Fruit fly (Drosophila melanogaster) whole organism, pupa: Measurements from ENCODE around the gene CG17781.

Experiments used
- CG12605 ChIP-seq: fragments of 200-800 bp; sonication (Bioruptor generic); IDR thresholded peaks from 2 replicates; pipeline ENCODE4 v1.3.6; 2022; ENCODE audit warnings: missing biosample characterization, missing genetic modification characterization
- CG15710 ChIP-seq: fragments of 200-800 bp; sonication (Bioruptor generic); optimal IDR thresholded peaks from 2 replicates; lab custom pipeline; 2018; ENCODE audit warnings: missing biosample characterization, mild to moderate bottlenecking, missing genetic modification characterization, moderate library complexity
- CG34367 ChIP-seq: fragments of 200-800 bp; sonication (Bioruptor generic); optimal IDR thresholded peaks from 2 replicates; lab custom pipeline; 2018; ENCODE audit warnings: missing biosample characterization, mild to moderate bottlenecking, missing genetic modification characterization
- CG8301 ChIP-seq: fragments of 200-800 bp; sonication (Bioruptor generic); optimal IDR thresholded peaks from 2 replicates; lab custom pipeline; 2018; ENCODE audit warnings: missing biosample characterization, mild to moderate bottlenecking, missing genetic modification characterization
- rn ChIP-seq: fragments of 200-800 bp; sonication (Bioruptor generic); IDR thresholded peaks from 2 replicates; pipeline ENCODE4 v1.3.6; 2022; ENCODE audit warnings: missing biosample characterization, missing genetic modification characterization

dm6 chr3R:24367120-24367519 is 8.3 kb downstream of the CG17781 start, which contains the start of gene CG42811:
- TF ChIP-seq CG12605 (GFP tag; lab: Robert Waterston, UW) (no peak), rn (GFP tag; lab: Robert Waterston, UW) (no peak), CG34367 (tag; lab: Kevin White, UChicago) (no peak), CG15710 (tag; lab: Kevin White, UChicago) (no peak), CG8301 (no peak)
